Fruit fly (Drosophila melanogaster) whole organism, adult: ENCODE data around the gene vls.
A peak's percentile ranks its signal among the peaks of the same experiment; 100 is the strongest.

ENCODE experiments used
- CG11617 ChIP-seq: fragments of 200-800 bp; sonication (Bioruptor generic); optimal IDR thresholded peaks from 2 replicates; lab custom pipeline; 2017; ENCODE audit warnings: mild to moderate bottlenecking, missing biosample characterization, missing genetic modification reagents, missing genetic modification characterization
- CG12768 ChIP-seq: fragments of 200-800 bp; sonication (Bioruptor generic); optimal IDR thresholded peaks from 2 replicates; lab custom pipeline; 2017; ENCODE audit warnings: missing biosample characterization, missing genetic modification characterization, mild to moderate bottlenecking, moderate library complexity, missing genetic modification reagents
- CG14711 ChIP-seq: fragments of 200-800 bp; sonication (Bioruptor generic); optimal IDR thresholded peaks from 2 replicates; lab custom pipeline; 2018; ENCODE audit warnings: missing biosample characterization, mild to moderate bottlenecking, missing genetic modification characterization, moderate library complexity
- CG1620 ChIP-seq: fragments of 200-800 bp; sonication (Bioruptor generic); optimal IDR thresholded peaks from 2 replicates; lab custom pipeline; 2016; ENCODE audit warnings: missing biosample characterization, missing genetic modification characterization
- CG33017 ChIP-seq: fragments of 200-800 bp; sonication (Bioruptor generic); optimal IDR thresholded peaks from 2 replicates; lab custom pipeline; 2018; ENCODE audit warnings: missing biosample characterization, mild to moderate bottlenecking, missing genetic modification characterization, moderate library complexity
- CG5204 ChIP-seq: fragments of 200-800 bp; sonication (Bioruptor generic); optimal IDR thresholded peaks from 2 replicates; lab custom pipeline; 2016; ENCODE audit warnings: missing biosample characterization, missing genetic modification characterization
- CG7045 ChIP-seq: fragments of 200-800 bp; sonication (Bioruptor generic); optimal IDR thresholded peaks from 2 replicates; lab custom pipeline; 2017; ENCODE audit warnings: missing biosample characterization, mild to moderate bottlenecking, missing genetic modification characterization
- CG7101 ChIP-seq: fragments of 200-800 bp; sonication (Bioruptor generic); optimal IDR thresholded peaks from 2 replicates; lab custom pipeline; 2018; ENCODE audit warnings: missing biosample characterization, mild to moderate bottlenecking, missing genetic modification characterization, moderate library complexity
- Clk ChIP-seq: fragments of 200-800 bp; sonication (Bioruptor generic); optimal IDR thresholded peaks from 2 replicates; lab custom pipeline; 2017; ENCODE audit warnings: missing biosample characterization, missing genetic modification characterization
- Crg-1 ChIP-seq: fragments of 200-800 bp; sonication (Bioruptor generic); optimal IDR thresholded peaks from 2 replicates; lab custom pipeline; 2016; ENCODE audit warnings: missing biosample characterization, missing genetic modification characterization
- Hr96 ChIP-seq: fragments of 200-800 bp; sonication (Bioruptor generic); optimal IDR thresholded peaks from 2 replicates; lab custom pipeline; 2016; ENCODE audit warnings: missing biosample characterization, missing genetic modification characterization
- Mnt ChIP-seq: fragments of 200-800 bp; sonication (Bioruptor generic); optimal IDR thresholded peaks from 2 replicates; lab custom pipeline; 2016; ENCODE audit warnings: missing biosample characterization, mild to moderate bottlenecking, missing genetic modification characterization
- bab1 ChIP-seq: fragments of 200-800 bp; sonication (Bioruptor generic); optimal IDR thresholded peaks from 3 replicates; lab custom pipeline; 2019; ENCODE audit warnings: missing biosample characterization, mild to moderate bottlenecking, missing genetic modification characterization, moderate library complexity
- cic ChIP-seq: fragments of 200-800 bp; sonication (Bioruptor generic); optimal IDR thresholded peaks from 2 replicates; lab custom pipeline; 2017; ENCODE audit warnings: missing biosample characterization, mild to moderate bottlenecking, missing genetic modification characterization, moderate library complexity
- cnc ChIP-seq, 2 experiments: fragments of >200 bp; optimal IDR thresholded peaks; 2 replicates each; lab custom pipeline; 2017
- kay ChIP-seq: fragments of 200-800 bp; sonication (Bioruptor generic); peaks from one replicate; lab custom pipeline; 2016; ENCODE audit warnings: missing biosample characterization, missing genetic modification characterization, borderline replicate concordance
- ovo ChIP-seq: fragments of 200-800 bp; sonication (Bioruptor generic); optimal IDR thresholded peaks from 2 replicates; lab custom pipeline; 2016; ENCODE audit warnings: missing biosample characterization, missing genetic modification characterization
- pad ChIP-seq: fragments of 200-800 bp; sonication (Bioruptor generic); optimal IDR thresholded peaks from 3 replicates; lab custom pipeline; 2017; ENCODE audit warnings: missing biosample characterization, missing genetic modification characterization, mild to moderate bottlenecking, moderate library complexity, missing genetic modification reagents
- tj ChIP-seq: fragments of 200-800 bp; sonication (Bioruptor generic); optimal IDR thresholded peaks from 3 replicates; lab custom pipeline; 2017; ENCODE audit warnings: missing biosample characterization, mild to moderate bottlenecking, missing genetic modification characterization, moderate library complexity
- toe ChIP-seq: fragments of 200-800 bp; sonication (Bioruptor generic); optimal IDR thresholded peaks from 2 replicates; lab custom pipeline; 2016; ENCODE audit warnings: missing biosample characterization, missing genetic modification characterization

Gene vls

DNA sequence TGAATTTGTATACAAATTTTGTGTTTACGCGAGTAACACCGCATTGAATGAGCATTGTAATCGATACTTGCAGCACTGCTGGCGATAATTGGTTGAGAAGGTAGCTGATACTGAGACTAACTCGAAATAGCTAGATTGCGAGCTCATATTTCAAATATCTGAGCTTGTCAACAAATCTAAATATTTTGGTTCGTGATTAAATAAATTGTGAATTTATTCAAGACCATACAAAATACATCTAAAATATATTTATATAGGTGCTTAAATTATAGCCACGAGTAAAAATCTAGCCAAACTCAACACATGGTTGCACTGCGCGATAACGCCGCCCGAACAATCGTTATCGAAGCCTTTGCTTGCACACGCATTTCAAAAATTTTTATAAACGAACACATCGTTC lies 28.3 kb upstream of the vls start, which contains the start of the genes Taf13 and nesd:
Gene Taf13 (minus strand): TSS at position 56 of the 400 bp plus-strand sequence.
Gene nesd (plus strand): TSS at position 179 of the 400 bp plus-strand sequence.
- peak; percentile 85 for TF ChIP-seq toe (GFP tag; lab: Kevin White, UChicago)
- TF ChIP-seq cnc (optimal IDR thresholded peaks at IDR 0.05; lab: Kevin White, UChicago): no peak
- TF ChIP-seq CG1620 (GFP tag; lab: Kevin White, UChicago): peak; percentile 55
- peak; percentile 31 for TF ChIP-seq bab1 (GFP tag; lab: Kevin White, UChicago)
- TF ChIP-seq CG7101 (tag; lab: Kevin White, UChicago): peak; percentile 61
- TF ChIP-seq CG7045 (GFP tag; lab: Kevin White, UChicago): peak; percentile 21
- TF ChIP-seq Clk: peak; percentile 36
- TF ChIP-seq ovo (GFP tag; lab: Kevin White, UChicago): no peak
- peak; percentile 57 for TF ChIP-seq tj
- peak; percentile 25 for TF ChIP-seq cic (GFP tag; lab: Kevin White, UChicago)
- peak; percentile 59 for TF ChIP-seq CG11617 (GFP tag; lab: Kevin White, UChicago)
- peak; percentile 71 for TF ChIP-seq Mnt
- TF ChIP-seq CG14711 (tag; lab: Kevin White, UChicago): peak; percentile 55
- TF ChIP-seq CG5204 (GFP tag; lab: Kevin White, UChicago): peak; percentile 52
- peak; percentile 12 for TF ChIP-seq CG33017 (tag; lab: Kevin White, UChicago)
- no peak for TF ChIP-seq kay (GFP tag; lab: Kevin White, UChicago)
- TF ChIP-seq pad (GFP tag; lab: Kevin White, UChicago): peak; percentile 37
- TF ChIP-seq Crg-1: peak; percentile 36
- TF ChIP-seq Hr96 (GFP tag; lab: Kevin White, UChicago): peak; percentile 0
- TF ChIP-seq CG12768 (GFP tag; lab: Kevin White, UChicago): no peak

- peak; percentile 98 for TF ChIP-seq CG1620 (GFP tag; lab: Kevin White, UChicago)
- TF ChIP-seq kay (GFP tag; lab: Kevin White, UChicago): no peak
- peak; percentile 90 for TF ChIP-seq cic (GFP tag; lab: Kevin White, UChicago)
- TF ChIP-seq Hr96 (GFP tag; lab: Kevin White, UChicago): peak; percentile 98
- TF ChIP-seq tj: peak; percentile 90
- TF ChIP-seq Clk: peak; percentile 97
- peak; percentile 99 for TF ChIP-seq CG5204 (GFP tag; lab: Kevin White, UChicago)
- TF ChIP-seq CG11617 (GFP tag; lab: Kevin White, UChicago): peak; percentile 99
- peak; percentile 99 for TF ChIP-seq CG12768 (GFP tag; lab: Kevin White, UChicago)
- peak; percentile 99 for TF ChIP-seq toe (GFP tag; lab: Kevin White, UChicago)
- peak; percentile 98 for TF ChIP-seq CG7101 (tag; lab: Kevin White, UChicago)
- peak; percentile 95 for TF ChIP-seq CG14711 (tag; lab: Kevin White, UChicago)
- TF ChIP-seq Mnt: peak; percentile 95
- TF ChIP-seq Crg-1: peak; percentile 98
- peak; percentile 92 for TF ChIP-seq pad (GFP tag; lab: Kevin White, UChicago)
- TF ChIP-seq CG7045 (GFP tag; lab: Kevin White, UChicago): peak; percentile 98
- TF ChIP-seq bab1 (GFP tag; lab: Kevin White, UChicago): peak; percentile 99
- peak; percentile 98 for TF ChIP-seq CG33017 (tag; lab: Kevin White, UChicago)
- peak; percentile 98 for TF ChIP-seq ovo (GFP tag; lab: Kevin White, UChicago)
- no peak for TF ChIP-seq cnc (optimal IDR thresholded peaks at IDR 0.05; lab: Kevin White, UChicago)
Observed at dm6 chr2L:20091094-20091679, 25.7 kb upstream of the vls start, which contains the start of the genes CG10747 and Pyroxd1. TSS of gene CG10747 (minus strand) at chr2L:20091348. TSS of gene Pyroxd1 (plus strand) at chr2L:20091435.

DNA sequence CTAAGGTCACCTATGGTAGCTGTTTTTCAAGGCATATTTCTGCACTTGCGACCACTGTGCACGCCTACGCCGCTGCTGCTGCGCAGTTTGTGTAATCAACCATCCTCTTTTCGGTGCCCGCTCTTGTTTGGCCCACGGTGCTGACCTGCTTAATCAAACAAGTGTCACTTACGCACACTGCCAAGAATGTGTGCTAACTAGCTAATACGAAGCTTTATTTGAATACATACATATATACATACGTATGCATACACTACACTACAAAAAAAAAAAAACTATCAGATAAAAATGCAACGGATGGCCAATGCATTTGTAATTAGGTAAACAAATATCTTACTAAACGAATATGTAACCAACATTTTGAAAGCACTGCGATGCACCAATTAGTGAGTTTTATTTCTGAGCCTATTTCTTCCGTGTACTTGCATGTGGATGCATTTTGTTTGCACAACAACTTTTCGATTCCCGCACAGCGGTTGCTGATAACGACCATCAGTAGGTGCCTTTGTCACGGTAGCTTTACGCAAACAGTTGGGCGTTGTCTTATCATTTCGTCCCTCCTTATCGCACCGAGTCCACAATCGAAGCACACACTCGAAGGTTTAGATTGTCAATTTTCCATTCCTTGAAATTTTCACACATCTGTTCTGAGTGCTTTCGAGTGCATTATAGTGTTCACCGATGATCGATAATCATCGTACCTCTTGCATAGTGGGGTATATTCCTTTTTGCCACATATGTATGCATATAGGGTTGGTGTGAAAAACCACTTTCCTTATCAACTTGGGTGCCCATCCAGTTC lies 21.0 kb upstream of the vls start:
- TF ChIP-seq Clk: peak; percentile 65
- peak; percentile 92 for TF ChIP-seq CG12768 (GFP tag; lab: Kevin White, UChicago)
- no peak for TF ChIP-seq cnc (optimal IDR thresholded peaks at IDR 0.05; lab: Kevin White, UChicago)
- TF ChIP-seq ovo (GFP tag; lab: Kevin White, UChicago): peak; percentile 76
- TF ChIP-seq Hr96 (GFP tag; lab: Kevin White, UChicago): peak; percentile 76
- TF ChIP-seq tj: peak; percentile 77
- peak; percentile 89 for TF ChIP-seq Mnt
- TF ChIP-seq CG7101 (tag; lab: Kevin White, UChicago): peak; percentile 93
- TF ChIP-seq toe (GFP tag; lab: Kevin White, UChicago): peak; percentile 29
- peak; percentile 90 for TF ChIP-seq CG11617 (GFP tag; lab: Kevin White, UChicago)
- TF ChIP-seq CG5204 (GFP tag; lab: Kevin White, UChicago): peak; percentile 86
- TF ChIP-seq CG33017 (tag; lab: Kevin White, UChicago): peak; percentile 94
- peak; percentile 61 for TF ChIP-seq pad (GFP tag; lab: Kevin White, UChicago)
- TF ChIP-seq kay (GFP tag; lab: Kevin White, UChicago): no peak
- peak; percentile 95 for TF ChIP-seq cic (GFP tag; lab: Kevin White, UChicago)
- peak; percentile 67 for TF ChIP-seq CG7045 (GFP tag; lab: Kevin White, UChicago)
- peak; percentile 62 for TF ChIP-seq Crg-1
- peak; percentile 30 for TF ChIP-seq CG1620 (GFP tag; lab: Kevin White, UChicago)
- peak; percentile 31 for TF ChIP-seq bab1 (GFP tag; lab: Kevin White, UChicago)
- peak; percentile 90 for TF ChIP-seq CG14711 (tag; lab: Kevin White, UChicago)

DNA sequence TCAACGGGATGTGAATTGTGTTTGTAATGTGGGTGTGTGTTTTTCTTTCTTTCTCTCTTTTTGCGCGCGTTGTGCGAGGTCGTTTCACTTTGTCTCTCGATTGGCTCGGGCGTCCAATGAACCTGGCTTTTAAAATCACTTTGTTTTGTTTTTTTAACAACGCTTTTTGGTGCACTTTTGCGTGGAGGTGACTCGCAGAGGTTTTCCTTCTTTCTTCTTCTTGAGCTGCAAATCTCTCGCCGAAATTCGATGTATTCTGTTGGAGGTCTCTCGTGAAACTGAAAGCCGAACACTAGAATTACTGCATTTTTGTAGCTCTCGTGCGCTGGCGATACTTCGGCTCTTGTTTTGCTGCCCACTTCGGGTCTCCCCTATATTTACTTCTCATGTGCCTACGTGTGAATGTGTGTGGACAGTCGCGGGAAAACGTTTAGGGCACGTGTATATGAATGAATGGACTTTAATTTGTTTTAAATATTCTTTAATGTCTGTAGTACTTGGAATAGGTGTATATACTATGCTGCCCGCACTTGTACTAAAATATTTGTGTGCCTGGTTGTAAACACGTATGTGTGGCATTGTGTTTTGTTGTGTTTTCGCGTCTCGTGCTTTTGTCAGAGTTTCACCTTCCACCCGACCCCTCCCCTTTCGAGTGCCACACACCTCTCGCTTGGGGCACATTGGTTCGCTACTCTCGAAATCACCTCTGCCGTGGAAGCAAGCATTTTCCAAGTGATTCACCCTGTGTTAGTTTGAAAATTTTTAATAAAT lies 19.5 kb upstream of the vls start, which contains the start of gene fok:
Gene fok (minus strand): TSS at position 286 of the 771 bp plus-strand sequence.
- TF ChIP-seq cnc (optimal IDR thresholded peaks at IDR 0.05; lab: Kevin White, UChicago) (no peak), CG7045 (GFP tag; lab: Kevin White, UChicago) (peak; percentile 98), ovo (GFP tag; lab: Kevin White, UChicago) (peak; percentile 95), Crg-1 (peak; percentile 92), CG1620 (GFP tag; lab: Kevin White, UChicago) (peak; percentile 92), Hr96 (GFP tag; lab: Kevin White, UChicago) (peak; percentile 98), pad (GFP tag; lab: Kevin White, UChicago) (peak; percentile 93), Clk (peak; percentile 96), CG14711 (tag; lab: Kevin White, UChicago) (peak; percentile 91), toe (GFP tag; lab: Kevin White, UChicago) (peak; percentile 98), CG5204 (GFP tag; lab: Kevin White, UChicago) (peak; percentile 98), kay (GFP tag; lab: Kevin White, UChicago) (peak; percentile 99), CG7101 (tag; lab: Kevin White, UChicago) (peak; percentile 98), Mnt (peak; percentile 96), cic (GFP tag; lab: Kevin White, UChicago) (peak; percentile 98), CG12768 (GFP tag; lab: Kevin White, UChicago) (peak; percentile 98), CG33017 (tag; lab: Kevin White, UChicago) (peak; percentile 98), tj (peak; percentile 91), bab1 (GFP tag; lab: Kevin White, UChicago) (peak; percentile 97), CG11617 (GFP tag; lab: Kevin White, UChicago) (peak; percentile 98)
